Fruit fly (Drosophila melanogaster): ENCODE measurements around the gene CheB38a.

The CheB38a gene

DNA sequence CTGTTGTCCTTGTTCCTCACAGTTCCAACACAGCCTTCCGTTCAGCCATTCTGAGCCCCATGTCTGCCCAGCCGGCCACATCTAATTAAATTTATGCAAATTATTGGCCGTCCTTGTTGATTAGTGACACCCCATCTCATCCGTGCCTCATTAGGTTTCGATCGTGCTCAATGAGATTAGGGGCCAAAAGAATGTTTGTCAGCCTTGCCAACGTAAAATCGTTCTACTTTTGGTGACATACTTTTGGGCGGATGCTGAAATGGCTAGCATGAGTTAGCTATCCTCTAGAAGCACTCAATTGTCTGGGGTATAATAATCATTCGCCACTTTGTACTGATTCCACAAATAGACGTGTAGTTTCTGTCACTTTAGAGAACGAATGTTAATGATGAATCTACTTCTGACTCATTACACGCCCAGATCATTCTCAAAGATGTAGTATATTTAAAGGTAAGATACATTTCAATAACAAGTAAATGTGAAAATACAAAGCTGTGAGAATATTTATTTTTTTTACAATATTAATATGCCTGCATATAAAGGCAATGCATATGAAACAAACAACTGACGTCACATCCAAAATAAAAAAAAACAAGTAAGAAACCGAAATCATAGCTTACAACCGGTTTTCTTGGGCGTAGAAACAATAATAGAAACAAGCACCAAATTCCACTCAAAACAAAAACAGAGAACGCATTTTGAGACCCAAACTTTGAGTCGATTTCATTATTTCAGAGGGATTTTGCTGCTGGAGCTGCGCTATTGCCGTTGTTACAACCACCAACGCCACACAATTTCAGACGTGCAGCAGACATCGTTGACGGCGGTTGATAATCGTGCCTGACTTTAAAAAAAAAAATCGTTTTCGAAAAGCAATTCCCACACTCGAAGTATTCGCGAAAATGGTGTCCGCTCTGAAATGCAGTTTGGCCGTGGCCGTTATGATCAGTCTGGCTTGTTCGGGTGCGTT is 40.3 kb upstream of the CheB38a start, which contains the start of gene bero (continued):
- no peak for TF ChIP-seq bab2 (GFP tag; optimal IDR thresholded peaks at IDR 0.05)
- no peak for TF ChIP-seq E2f1 (GFP tag; IDR thresholded peaks at IDR 0.05)
- no peak for TF ChIP-seq Hand (GFP tag; optimal IDR thresholded peaks at IDR 0.05)
- TF ChIP-seq Side (GFP tag; optimal IDR thresholded peaks at IDR 0.05), result peak; percentile 22
- no peak for TF ChIP-seq Dref (GFP tag; IDR thresholded peaks at IDR 0.05)
- TF ChIP-seq phol (tag; optimal IDR thresholded peaks at IDR 0.05), result no peak
- TF ChIP-seq tup (GFP tag; optimal IDR thresholded peaks at IDR 0.05), result no peak
- TF ChIP-seq zen (tag; optimal IDR thresholded peaks at IDR 0.05), result peak; percentile 44
- no peak for TF ChIP-seq danr (GFP tag; IDR thresholded peaks at IDR 0.05)
- no peak for TF ChIP-seq CG18619 (GFP tag; optimal IDR thresholded peaks at IDR 0.05)
- TF ChIP-seq salm (tag; optimal IDR thresholded peaks at IDR 0.05), result no peak
- peak; percentile 56; the same call in 1 of the 2 replicates for TF ChIP-seq chm (GFP tag; IDR thresholded peaks at IDR 0.05)
- no peak for TF ChIP-seq BEAF-32 (GFP tag; optimal IDR thresholded peaks at IDR 0.05)
- TF ChIP-seq CG17912 (GFP tag; optimal IDR thresholded peaks at IDR 0.05), result no peak
- TF ChIP-seq pan (optimal IDR thresholded peaks at IDR 0.05), result no peak
- TF ChIP-seq pan (GFP tag; optimal IDR thresholded peaks at IDR 0.05 in 1 of 2, IDR thresholded peaks at IDR 0.05 in 1 of 2), result peak in 1 of 2 experiments; percentile 19
- TF ChIP-seq sima (GFP tag; optimal IDR thresholded peaks at IDR 0.05), result no peak
- TF ChIP-seq CG6654 (GFP tag; optimal IDR thresholded peaks at IDR 0.05), result no peak
- no peak for TF ChIP-seq esg (GFP tag; conservative IDR thresholded peaks at IDR 0.05)
- no peak for TF ChIP-seq H15 (GFP tag; IDR thresholded peaks at IDR 0.05)
- TF ChIP-seq Antp (GFP tag; optimal IDR thresholded peaks at IDR 0.05), result no peak
- TF ChIP-seq eve (GFP tag; optimal IDR thresholded peaks at IDR 0.05), result peak in 1 of 2 experiments; percentile 76
- TF ChIP-seq CG17359 (tag; optimal IDR thresholded peaks at IDR 0.05), result no peak
- TF ChIP-seq ro (GFP tag; IDR thresholded peaks at IDR 0.05), result no peak
- TF ChIP-seq jigr1 (GFP tag; IDR thresholded peaks at IDR 0.05), result no peak
- TF ChIP-seq Dip3 (GFP tag; optimal IDR thresholded peaks at IDR 0.05), result no peak
- TF ChIP-seq ems (GFP tag; optimal IDR thresholded peaks at IDR 0.05), result no peak
- TF ChIP-seq HmgD (GFP tag; optimal IDR thresholded peaks at IDR 0.05), result no peak
- TF ChIP-seq MTF-1 (GFP tag; optimal IDR thresholded peaks at IDR 0.05; ENCODE audit: borderline replicate concordance), result no peak
- no peak for TF ChIP-seq CG10959 (GFP tag; IDR thresholded peaks at IDR 0.05)
- TF ChIP-seq Meics (GFP tag; optimal IDR thresholded peaks at IDR 0.05), result peak; percentile 17
- TF ChIP-seq oc (tag; optimal IDR thresholded peaks at IDR 0.05), result no peak
- no peak for TF ChIP-seq Poxn (GFP tag; IDR thresholded peaks at IDR 0.05)
- TF ChIP-seq CG6254 (GFP tag; optimal IDR thresholded peaks at IDR 0.05), result no peak
- TF ChIP-seq pros (GFP tag; optimal IDR thresholded peaks at IDR 0.05), result no peak
- TF ChIP-seq CG7372 (GFP tag; IDR thresholded peaks at IDR 0.05), result no peak
- peak; percentile 17; the same call in 1 of the 2 replicates for TF ChIP-seq sob (GFP tag; IDR thresholded peaks at IDR 0.05)
- no peak for TF ChIP-seq ac (GFP tag; optimal IDR thresholded peaks at IDR 0.05)
- no peak for TF ChIP-seq CG8290 (GFP tag; optimal IDR thresholded peaks at IDR 0.05)
- peak in 1 of 2 experiments; percentile 63 for TF ChIP-seq CG8290 (tag; optimal IDR thresholded peaks at IDR 0.05)
- peak; percentile 33 for TF ChIP-seq CG13894 (tag; optimal IDR thresholded peaks at IDR 0.05)
- peak; percentile 34; the same call in 1 of the 2 replicates for TF ChIP-seq stc (GFP tag; IDR thresholded peaks at IDR 0.05)
- no peak for TF ChIP-seq CG13775 (GFP tag; optimal IDR thresholded peaks at IDR 0.05)
- peak; percentile 29 for TF ChIP-seq CG2712 (tag; optimal IDR thresholded peaks at IDR 0.05)
- TF ChIP-seq ttk (GFP tag; IDR thresholded peaks at IDR 0.05), result no peak
- no peak for TF ChIP-seq pzg (GFP tag; optimal IDR thresholded peaks at IDR 0.05)
- TF ChIP-seq zf30C (GFP tag; optimal IDR thresholded peaks at IDR 0.05), result no peak
- no peak for TF ChIP-seq gro (GFP tag; optimal IDR thresholded peaks at IDR 0.05)
- peak; percentile 52 for TF ChIP-seq CG12769 (tag; optimal IDR thresholded peaks at IDR 0.05)
- no peak for TF ChIP-seq CG2875 (GFP tag; optimal IDR thresholded peaks at IDR 0.05)

All from whole organism, embryonic.